Worm (Caenorhabditis elegans) whole organism, L4 larva: ENCODE data around the gene jac-1.

ENCODE experiments used
- ceh-28 ChIP-seq: fragments of 150-350 bp; optimal IDR thresholded peaks from 2 replicates; lab custom pipeline; 2014; ENCODE audit warnings: missing biosample characterization, missing genetic modification reagents, missing genetic modification characterization
- fkh-10 ChIP-seq: fragments of 150-350 bp; optimal IDR thresholded peaks from 2 replicates; lab custom pipeline; 2014; ENCODE audit warnings: missing biosample characterization, missing genetic modification reagents, missing genetic modification characterization
- jun-1 ChIP-seq: fragments of 150-350 bp; optimal IDR thresholded peaks from 2 replicates; lab custom pipeline; 2014; ENCODE audit warnings: missing biosample characterization, missing genetic modification reagents, missing genetic modification characterization
- lin-13 ChIP-seq: fragments of 150-350 bp; optimal IDR thresholded peaks from 2 replicates; lab custom pipeline; 2014; ENCODE audit warnings: missing biosample characterization, missing genetic modification reagents, missing genetic modification characterization
- snpc-4 ChIP-seq: fragments of 150-350 bp; optimal IDR thresholded peaks from 2 replicates; lab custom pipeline; 2014; ENCODE audit warnings: missing biosample characterization, missing genetic modification characterization

- TF ChIP-seq jun-1 (tag; lab: Kevin White, UChicago) = no peak
- no peak for TF ChIP-seq snpc-4 (tag; lab: Kevin White, UChicago)
- TF ChIP-seq fkh-10 (GFP tag; lab: Kevin White, UChicago) = no peak
- TF ChIP-seq ceh-28 = no peak
- TF ChIP-seq lin-13 = no peak
Observed at ce11 chrIV:15949995-15950394, 76.7 kb downstream of the jac-1 start.
